Fruit fly (Drosophila melanogaster) whole organism, embryonic: ENCODE measurements around the gene her.

Source experiments
- Atf-2 ChIP-seq: fragments of 200-800 bp; sonication (Bioruptor generic); optimal IDR thresholded peaks from 2 replicates; lab custom pipeline; 2016; ENCODE audit warnings: missing biosample characterization, missing genetic modification characterization
- Atf3 ChIP-seq: fragments of 200-800 bp; sonication (Bioruptor generic); optimal IDR thresholded peaks from 3 replicates; lab custom pipeline; 2016; ENCODE audit warnings: missing biosample characterization, missing genetic modification characterization
- Awh ChIP-seq: fragments of 200-800 bp; sonication (Bioruptor generic); IDR thresholded peaks from 2 replicates; pipeline ENCODE4, ENCODE4 v1.3.6; 2022; ENCODE audit warnings: missing biosample characterization, missing genetic modification characterization
- B-H1 ChIP-seq: fragments of 200-800 bp; sonication (Bioruptor generic); IDR thresholded peaks from 3 replicates; pipeline ENCODE4 v1.3.6; 2022; ENCODE audit warnings: missing biosample characterization, missing genetic modification characterization
- Bgb ChIP-seq: fragments of 200-800 bp; sonication (Bioruptor generic); IDR thresholded peaks from 2 replicates; pipeline ENCODE4 v1.3.6; 2022; ENCODE audit warnings: missing biosample characterization, missing genetic modification characterization; ENCODE audit not compliant: partially characterized antibody
- C15 ChIP-seq: fragments of 200-800 bp; sonication (Bioruptor generic); IDR thresholded peaks from 3 replicates; pipeline ENCODE4 v1.3.6; 2022; ENCODE audit warnings: missing biosample characterization, missing genetic modification characterization
- CG10267 ChIP-seq: fragments of 200-800 bp; sonication (Bioruptor generic); optimal IDR thresholded peaks from 2 replicates; lab custom pipeline; 2018; ENCODE audit warnings: missing biosample characterization, mild to moderate bottlenecking, missing genetic modification characterization, moderate library complexity
- CG10274 ChIP-seq: fragments of 200-800 bp; sonication (Bioruptor generic); optimal IDR thresholded peaks from 3 replicates; lab custom pipeline; 2017; ENCODE audit warnings: missing biosample characterization, mild to moderate bottlenecking, missing genetic modification characterization
- CG10431 ChIP-seq: fragments of 200-800 bp; sonication (Bioruptor generic); optimal IDR thresholded peaks from 3 replicates; lab custom pipeline; 2018; ENCODE audit warnings: missing biosample characterization, mild to moderate bottlenecking, missing genetic modification characterization
- CG11723 ChIP-seq: fragments of 200-800 bp; sonication (Bioruptor generic); optimal IDR thresholded peaks from 2 replicates; lab custom pipeline; 2017; ENCODE audit warnings: missing biosample characterization, mild to moderate bottlenecking, missing genetic modification characterization
- CG12299 ChIP-seq: fragments of 200-800 bp; sonication (Bioruptor generic); optimal IDR thresholded peaks from 2 replicates; lab custom pipeline; 2018; ENCODE audit warnings: missing biosample characterization, mild to moderate bottlenecking, missing genetic modification characterization
- CG1233 ChIP-seq: fragments of 200-800 bp; sonication (Bioruptor generic); optimal IDR thresholded peaks from 4 replicates; lab custom pipeline; 2018; ENCODE audit warnings: missing biosample characterization, mild to moderate bottlenecking, missing genetic modification characterization
- CG12744 ChIP-seq: fragments of 200-800 bp; sonication (Bioruptor generic); optimal IDR thresholded peaks from 2 replicates; lab custom pipeline; 2016; ENCODE audit warnings: missing biosample characterization, missing genetic modification characterization
- CG13424 ChIP-seq: fragments of 200-800 bp; sonication (Bioruptor generic); optimal IDR thresholded peaks from 2 replicates; lab custom pipeline; 2019; ENCODE audit warnings: missing biosample characterization, mild to moderate bottlenecking, missing genetic modification characterization, moderate library complexity
- CG13624 ChIP-seq: fragments of 200-800 bp; sonication (Bioruptor generic); optimal IDR thresholded peaks from 2 replicates; lab custom pipeline; 2016; ENCODE audit warnings: missing biosample characterization, missing genetic modification characterization
- CG15601 ChIP-seq: fragments of 200-800 bp; sonication (Bioruptor generic); optimal IDR thresholded peaks from 3 replicates; lab custom pipeline; 2019; ENCODE audit warnings: missing biosample characterization, mild to moderate bottlenecking, missing genetic modification characterization, moderate library complexity
- CG2199 ChIP-seq: fragments of 200-800 bp; sonication (Bioruptor generic); IDR thresholded peaks from 3 replicates; pipeline ENCODE4 v1.3.6; 2022; ENCODE audit warnings: missing biosample characterization, missing genetic modification characterization
- CG32772 ChIP-seq: fragments of 200-800 bp; sonication (Bioruptor generic); IDR thresholded peaks from 2 replicates; pipeline ENCODE4 v1.3.6; 2022; ENCODE audit warnings: missing biosample characterization, missing genetic modification characterization
- CG3726 ChIP-seq: fragments of 200-800 bp; sonication (Bioruptor generic); IDR thresholded peaks from 3 replicates; pipeline ENCODE4, ENCODE4 v1.3.6; 2022; ENCODE audit warnings: missing biosample characterization, missing genetic modification characterization
- CG4404 ChIP-seq: fragments of 200-800 bp; sonication (Bioruptor generic); IDR thresholded peaks from 2 replicates; pipeline ENCODE4 v1.3.6; 2022; ENCODE audit warnings: missing biosample characterization, missing genetic modification characterization
- CG4617 ChIP-seq: fragments of 200-800 bp; sonication (Bioruptor generic); optimal IDR thresholded peaks from 3 replicates; lab custom pipeline; 2016; ENCODE audit warnings: missing biosample characterization, missing genetic modification characterization, borderline replicate concordance
- CG5953 ChIP-seq: fragments of 200-800 bp; sonication (Bioruptor generic); IDR thresholded peaks from 2 replicates; pipeline ENCODE4 v1.3.6; 2022; ENCODE audit warnings: missing biosample characterization, missing genetic modification characterization
- CG6175 ChIP-seq: fragments of 200-800 bp; sonication (Bioruptor generic); IDR thresholded peaks from 3 replicates; pipeline ENCODE4 v1.3.6; 2022; ENCODE audit warnings: missing biosample characterization, missing genetic modification characterization
- CG6765 ChIP-seq: fragments of 200-800 bp; sonication (Bioruptor generic); optimal IDR thresholded peaks from 3 replicates; lab custom pipeline; 2017; ENCODE audit warnings: missing biosample characterization, mild to moderate bottlenecking, missing genetic modification characterization
- CG6854 ChIP-seq: fragments of 200-800 bp; sonication (Bioruptor generic); optimal IDR thresholded peaks from 3 replicates; lab custom pipeline; 2017; ENCODE audit warnings: missing biosample characterization, mild to moderate bottlenecking, missing genetic modification characterization
- CG7928 ChIP-seq: fragments of 200-800 bp; sonication (Bioruptor generic); optimal IDR thresholded peaks from 2 replicates; lab custom pipeline; 2017; ENCODE audit warnings: missing biosample characterization, mild to moderate bottlenecking, missing genetic modification characterization
- CG7987 ChIP-seq: fragments of 200-800 bp; sonication (Bioruptor generic); optimal IDR thresholded peaks from 2 replicates; lab custom pipeline; 2018; ENCODE audit warnings: missing biosample characterization, mild to moderate bottlenecking, missing genetic modification characterization, moderate library complexity
- CG9727 ChIP-seq: fragments of 200-800 bp; sonication (Bioruptor generic); optimal IDR thresholded peaks from 3 replicates; lab custom pipeline; 2017; ENCODE audit warnings: missing biosample characterization, mild to moderate bottlenecking, missing genetic modification characterization
- NC2β ChIP-seq: fragments of 200-800 bp; sonication (Bioruptor generic); optimal IDR thresholded peaks from 2 replicates; lab custom pipeline; 2016; ENCODE audit warnings: missing biosample characterization, missing genetic modification characterization
- Nf-YA ChIP-seq: fragments of 200-800 bp; sonication (Bioruptor generic); IDR thresholded peaks from 2 replicates; pipeline ENCODE4 v1.3.6; 2022; ENCODE audit warnings: missing biosample characterization, missing genetic modification characterization
- Oaz ChIP-seq: fragments of 200-800 bp; sonication (Bioruptor generic); IDR thresholded peaks from 2 replicates; pipeline ENCODE4 v1.3.6; 2022; ENCODE audit warnings: missing biosample characterization, missing genetic modification characterization
- Opbp ChIP-seq: fragments of 200-800 bp; sonication (Bioruptor generic); IDR thresholded peaks from 3 replicates; pipeline ENCODE4 v1.3.6; 2022; ENCODE audit warnings: missing biosample characterization, missing genetic modification characterization; ENCODE audit not compliant: partially characterized antibody
- Rfx ChIP-seq: fragments of 200-800 bp; sonication (Bioruptor generic); IDR thresholded peaks from 2 replicates; pipeline ENCODE4 v1.3.6; 2022; ENCODE audit warnings: missing biosample characterization, missing genetic modification characterization
- Sox102F ChIP-seq: fragments of 200-800 bp; sonication (Bioruptor generic); optimal IDR thresholded peaks from 2 replicates; lab custom pipeline; 2018; ENCODE audit warnings: missing biosample characterization, mild to moderate bottlenecking, missing genetic modification characterization, moderate library complexity
- cato ChIP-seq: fragments of 200-800 bp; sonication (Bioruptor generic); optimal IDR thresholded peaks from 2 replicates; lab custom pipeline; 2016; ENCODE audit warnings: missing biosample characterization, missing genetic modification characterization, borderline replicate concordance
- caup ChIP-seq: fragments of 200-800 bp; sonication (Bioruptor generic); optimal IDR thresholded peaks from 3 replicates; lab custom pipeline; 2017; ENCODE audit warnings: missing biosample characterization, mild to moderate bottlenecking, missing genetic modification characterization, moderate library complexity; ENCODE audit not compliant: severe bottlenecking
- crp ChIP-seq, 2 experiments: fragments of 200-800 bp; sonication (Bioruptor generic); optimal IDR thresholded peaks; 2 replicates in 1 of 2; 3 replicates in 1 of 2; lab custom pipeline; 2017; ENCODE audit warnings: missing biosample characterization in 2 of 2, missing genetic modification characterization in 2 of 2, mild to moderate bottlenecking in 1 of 2, moderate library complexity in 1 of 2
- dpn ChIP-seq, 2 experiments: fragments of 200-800 bp; sonication (Bioruptor generic); optimal IDR thresholded peaks; 3 replicates each; lab custom pipeline; 2016; ENCODE audit warnings: missing biosample characterization in 2 of 2, missing genetic modification characterization in 2 of 2
- ftz-f1 ChIP-seq: fragments of 200-800 bp; sonication (Bioruptor generic); optimal IDR thresholded peaks from 2 replicates; lab custom pipeline; 2016; ENCODE audit warnings: missing biosample characterization, missing genetic modification characterization
- gcm2 ChIP-seq: fragments of 200-800 bp; sonication (Bioruptor generic); optimal IDR thresholded peaks from 2 replicates; lab custom pipeline; 2016; ENCODE audit warnings: missing biosample characterization, missing genetic modification characterization
- gem ChIP-seq: fragments of 200-800 bp; sonication (Bioruptor generic); optimal IDR thresholded peaks from 2 replicates; lab custom pipeline; 2019; ENCODE audit warnings: missing biosample characterization, mild to moderate bottlenecking, missing genetic modification characterization, moderate library complexity
- ken ChIP-seq: fragments of 200-800 bp; sonication (Bioruptor generic); IDR thresholded peaks from 3 replicates; pipeline ENCODE4 v1.3.6; 2022; ENCODE audit warnings: missing biosample characterization, missing genetic modification characterization
- nerfin-2 ChIP-seq: fragments of 200-800 bp; sonication (Bioruptor generic); IDR thresholded peaks from 2 replicates; pipeline ENCODE4 v1.3.6; 2022; ENCODE audit warnings: missing biosample characterization, missing genetic modification characterization; ENCODE audit not compliant: partially characterized antibody
- pho ChIP-seq: fragments of 200-800 bp; sonication (Bioruptor generic); optimal IDR thresholded peaks from 2 replicates; lab custom pipeline; 2016; ENCODE audit warnings: missing biosample characterization, missing genetic modification characterization
- pita ChIP-seq: fragments of 200-800 bp; sonication (Bioruptor generic); optimal IDR thresholded peaks from 2 replicates; lab custom pipeline; 2017; ENCODE audit warnings: missing biosample characterization, mild to moderate bottlenecking, missing genetic modification characterization
- slou ChIP-seq: fragments of 200-800 bp; sonication (Bioruptor generic); optimal IDR thresholded peaks from 3 replicates; lab custom pipeline; 2016; ENCODE audit warnings: missing biosample characterization, missing genetic modification characterization
- so ChIP-seq: fragments of 200-800 bp; sonication (Bioruptor generic); IDR thresholded peaks from 3 replicates; pipeline ENCODE4 v1.3.6; 2022; ENCODE audit warnings: missing biosample characterization, missing genetic modification characterization
- ssp ChIP-seq: fragments of 200-800 bp; sonication (Bioruptor generic); IDR thresholded peaks from 2 replicates; pipeline ENCODE4 v1.3.6; 2022; ENCODE audit warnings: missing biosample characterization, missing genetic modification characterization
- sug ChIP-seq: fragments of 200-800 bp; optimal IDR thresholded peaks from 2 replicates; lab custom pipeline; 2019; ENCODE audit warnings: missing biosample characterization, mild to moderate bottlenecking, missing genetic modification characterization, moderate library complexity
- twi ChIP-seq: fragments of 200-800 bp; optimal IDR thresholded peaks from 2 replicates; lab custom pipeline; 2019; ENCODE audit warnings: missing biosample characterization, mild to moderate bottlenecking, missing genetic modification characterization, moderate library complexity
- unc-4 ChIP-seq: fragments of 200-800 bp; sonication (Bioruptor generic); IDR thresholded peaks from 2 replicates; pipeline ENCODE4 v1.3.6; 2022; ENCODE audit warnings: missing biosample characterization, missing genetic modification characterization; ENCODE audit not compliant: partially characterized antibody
- yki ChIP-seq: fragments of >200 bp; optimal IDR thresholded peaks from 3 replicates; lab custom pipeline; 2018

her gene

DNA sequence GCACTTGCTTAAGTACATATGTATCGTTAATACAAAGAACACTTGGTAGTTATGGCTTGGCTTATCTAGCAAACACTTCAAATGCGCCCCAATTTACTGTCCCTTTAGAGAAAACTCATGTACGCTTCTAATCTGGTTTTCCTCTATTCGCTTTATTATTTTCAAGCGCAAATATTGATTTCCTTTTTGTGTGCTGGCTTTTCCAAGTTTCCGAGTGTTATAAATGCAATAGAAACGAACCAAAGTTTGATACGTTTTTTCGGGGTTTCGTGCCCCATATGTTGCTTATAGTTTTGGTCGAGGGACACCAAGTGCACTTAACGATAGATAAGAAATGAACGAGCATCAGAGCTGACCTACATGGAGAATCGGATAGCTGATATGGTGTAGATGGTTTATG is 36.9 kb downstream of the her start (continued):
- no peak for TF ChIP-seq slou (GFP tag; lab: Kevin White, UChicago)
- TF ChIP-seq CG1233 (GFP tag; lab: Kevin White, UChicago), result no peak
- no peak for TF ChIP-seq CG11723 (GFP tag; lab: Kevin White, UChicago)
- no peak for TF ChIP-seq gcm2 (GFP tag; lab: Kevin White, UChicago)
- no peak for TF ChIP-seq pho (GFP tag; lab: Kevin White, UChicago)
- TF ChIP-seq Rfx (GFP tag; lab: Robert Waterston, UW), result no peak
- no peak for TF ChIP-seq pita (GFP tag; lab: Kevin White, UChicago)
- TF ChIP-seq CG15601 (tag; lab: Kevin White, UChicago), result peak; percentile 46
- no peak for TF ChIP-seq CG7987 (GFP tag; lab: Kevin White, UChicago)
- TF ChIP-seq Awh (GFP tag; lab: Robert Waterston, UW), result no peak
- TF ChIP-seq ssp, result no peak
- no peak for TF ChIP-seq CG6175 (GFP tag; lab: Robert Waterston, UW)
- TF ChIP-seq ftz-f1, result no peak
- no peak for TF ChIP-seq NC2β (GFP tag; lab: Kevin White, UChicago)
- TF ChIP-seq Oaz (GFP tag; lab: Robert Waterston, UW), result no peak
- no peak for TF ChIP-seq Bgb (GFP tag; lab: Robert Waterston, UW)
- peak; percentile 21 for TF ChIP-seq twi
- TF ChIP-seq caup (GFP tag; lab: Kevin White, UChicago), result no peak
- no peak for TF ChIP-seq CG7928 (GFP tag; lab: Kevin White, UChicago)
- no peak for TF ChIP-seq CG9727
- no peak for TF ChIP-seq CG3726 (GFP tag; lab: Robert Waterston, UW)
- TF ChIP-seq dpn (GFP tag; optimal IDR thresholded peaks at IDR 0.05; lab: Kevin White, UChicago), result no peak
- no peak for TF ChIP-seq CG6854 (GFP tag; lab: Kevin White, UChicago)
- TF ChIP-seq CG4404 (GFP tag; lab: Robert Waterston, UW), result no peak
- no peak for TF ChIP-seq yki (lab: Kevin White, UChicago)
- TF ChIP-seq C15, result no peak
- TF ChIP-seq cato, result no peak
- TF ChIP-seq CG32772 (GFP tag; lab: Robert Waterston, UW), result no peak
- TF ChIP-seq CG5953 (GFP tag; lab: Robert Waterston, UW), result no peak
- TF ChIP-seq CG4617 (GFP tag; lab: Kevin White, UChicago), result no peak
- TF ChIP-seq CG10431 (GFP tag; lab: Kevin White, UChicago), result peak; percentile 75
- TF ChIP-seq ken (GFP tag; lab: Robert Waterston, UW), result 0 out of 3 replicates have a peak, but pooled peaks have one; percentile 7
- no peak for TF ChIP-seq Atf-2 (GFP tag; lab: Kevin White, UChicago)
- TF ChIP-seq gem, result peak; percentile 18
- TF ChIP-seq B-H1 (GFP tag; lab: Robert Waterston, UW), result no peak
- no peak for TF ChIP-seq Nf-YA (GFP tag; lab: Robert Waterston, UW)
- no peak for TF ChIP-seq crp (GFP tag; optimal IDR thresholded peaks at IDR 0.05; lab: Kevin White, UChicago)
- no peak for TF ChIP-seq CG6765 (GFP tag; lab: Kevin White, UChicago)
- TF ChIP-seq CG13424 (tag; lab: Kevin White, UChicago), result no peak
- no peak for TF ChIP-seq unc-4 (GFP tag; lab: Robert Waterston, UW)
- no peak for TF ChIP-seq Opbp
- TF ChIP-seq nerfin-2 (GFP tag; lab: Robert Waterston, UW), result no peak
- TF ChIP-seq Atf3 (GFP tag; lab: Kevin White, UChicago), result no peak
- no peak for TF ChIP-seq CG10274 (GFP tag; lab: Kevin White, UChicago)
- no peak for TF ChIP-seq so (GFP tag; lab: Robert Waterston, UW)
- no peak for TF ChIP-seq sug (tag; lab: Kevin White, UChicago)
- TF ChIP-seq CG13624 (GFP tag; lab: Kevin White, UChicago), result no peak
- TF ChIP-seq Sox102F (GFP tag; lab: Kevin White, UChicago), result no peak
- TF ChIP-seq CG12744 (GFP tag; lab: Kevin White, UChicago), result no peak
- no peak for TF ChIP-seq CG10267 (tag; lab: Kevin White, UChicago)
- TF ChIP-seq CG12299 (tag; lab: Kevin White, UChicago), result no peak
- TF ChIP-seq CG2199 (GFP tag; lab: Robert Waterston, UW), result 0 out of 3 replicates have a peak, but pooled peaks have one; percentile 45
